Worm (Caenorhabditis elegans): ENCODE data around the gene F35C11.5.

F35C11.5 gene

DNA sequence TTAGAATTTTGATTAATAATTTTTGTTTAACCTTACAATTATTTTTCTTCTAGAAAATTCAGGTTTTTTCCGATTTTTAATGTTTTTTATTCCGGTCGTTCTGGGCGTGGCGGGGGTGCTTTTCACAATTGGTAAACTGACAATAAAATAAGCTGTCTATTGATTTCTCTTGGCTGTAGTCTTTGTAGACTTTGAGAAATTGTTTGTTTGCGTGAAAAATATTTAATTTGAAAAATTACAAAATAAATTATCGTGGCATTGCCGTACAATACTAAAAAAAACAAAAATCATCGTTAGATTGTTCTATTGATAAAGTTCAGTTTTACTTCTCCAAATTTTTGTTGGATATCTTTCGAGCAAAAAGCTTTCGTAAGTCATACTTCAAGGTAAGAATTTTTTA is 7.1 kb upstream of the F35C11.5 start, which contains the start of gene F35C11.3:
F35C11.3 (plus strand) TSS at position 301 of the 400 bp plus-strand sequence.
- no peak for TF ChIP-seq ztf-29 (GFP tag; IDR thresholded peaks at IDR 0.05)
- TF ChIP-seq ztf-23 (GFP tag; IDR thresholded peaks at IDR 0.05): no peak
- TF ChIP-seq flt-1 (GFP tag; IDR thresholded peaks at IDR 0.05): no peak
- no peak for TF ChIP-seq cog-1 (tag; optimal IDR thresholded peaks at IDR 0.05)
- no peak for TF ChIP-seq ref-1 (GFP tag; conservative IDR thresholded peaks at IDR 0.05)
- no peak for TF ChIP-seq tab-1 (GFP tag; IDR thresholded peaks at IDR 0.05)
- TF ChIP-seq klf-2 (GFP tag; conservative IDR thresholded peaks at IDR 0.05): no peak
- TF ChIP-seq T22C8.4 (GFP tag; IDR thresholded peaks at IDR 0.05): no peak
- TF ChIP-seq med-1 (GFP tag; optimal IDR thresholded peaks at IDR 0.05; ENCODE audit: insufficient read depth): no peak

DNA sequence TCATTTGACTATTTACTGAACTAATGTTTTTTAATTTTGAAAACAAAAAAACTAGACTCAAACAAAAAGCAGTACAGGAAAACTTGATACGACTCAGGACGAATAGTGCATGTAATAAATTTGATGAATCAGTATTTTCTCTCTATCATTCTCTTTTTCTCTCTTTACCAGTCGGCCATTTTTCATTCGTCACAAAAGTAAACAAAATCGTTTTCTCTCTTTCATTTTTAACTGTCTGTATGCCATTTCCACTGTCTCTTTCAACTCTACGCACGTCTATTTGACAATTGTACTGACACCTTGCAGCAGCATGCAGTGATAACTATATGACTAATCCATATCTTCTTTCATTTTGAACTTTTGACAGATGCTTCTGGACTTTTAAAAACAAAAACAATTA is 4.8 kb upstream of the F35C11.5 start, which contains the start of the genes F35C11.2 and F35C11.4:
F35C11.2 (minus strand) TSS at position 90 of the 400 bp plus-strand sequence.
F35C11.4 (plus strand) TSS at position 260 of the 400 bp plus-strand sequence.
- TF ChIP-seq klf-2 (GFP tag; conservative IDR thresholded peaks at IDR 0.05) (no peak), tab-1 (GFP tag; IDR thresholded peaks at IDR 0.05) (no peak), ztf-29 (GFP tag; IDR thresholded peaks at IDR 0.05) (no peak), ztf-23 (GFP tag; IDR thresholded peaks at IDR 0.05) (no peak), ref-1 (GFP tag; conservative IDR thresholded peaks at IDR 0.05) (no peak), flt-1 (GFP tag; IDR thresholded peaks at IDR 0.05) (no peak), cog-1 (tag; optimal IDR thresholded peaks at IDR 0.05) (no peak), med-1 (GFP tag; optimal IDR thresholded peaks at IDR 0.05; ENCODE audit: insufficient read depth) (no peak), T22C8.4 (GFP tag; IDR thresholded peaks at IDR 0.05) (no peak)

DNA sequence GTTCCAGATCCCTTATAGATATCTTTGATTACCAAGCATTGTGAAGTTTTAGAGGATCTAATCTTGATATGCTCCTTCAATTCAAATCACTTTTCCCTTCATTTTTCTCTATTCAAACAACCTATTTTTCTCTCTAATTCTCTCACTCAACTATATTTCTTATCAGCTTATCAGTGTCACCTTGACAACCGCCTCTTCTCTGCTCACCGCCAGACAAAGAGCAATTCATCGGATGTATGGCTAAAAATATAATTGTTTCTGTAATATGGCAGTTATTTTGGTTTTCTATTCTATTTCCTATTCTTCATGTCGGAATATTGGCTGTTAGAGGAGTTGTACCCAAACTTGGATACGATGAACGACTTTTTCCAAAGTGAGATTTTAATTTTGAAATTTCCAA is 3.8 kb upstream of the F35C11.5 start:
- no peak for TF ChIP-seq med-1 (GFP tag; optimal IDR thresholded peaks at IDR 0.05; ENCODE audit: insufficient read depth)
- no peak for TF ChIP-seq tab-1 (GFP tag; IDR thresholded peaks at IDR 0.05)
- TF ChIP-seq flt-1 (GFP tag; IDR thresholded peaks at IDR 0.05): no peak
- no peak for TF ChIP-seq cog-1 (tag; optimal IDR thresholded peaks at IDR 0.05)
- TF ChIP-seq ztf-29 (GFP tag; IDR thresholded peaks at IDR 0.05): no peak
- TF ChIP-seq ztf-23 (GFP tag; IDR thresholded peaks at IDR 0.05): no peak
- TF ChIP-seq ref-1 (GFP tag; conservative IDR thresholded peaks at IDR 0.05): no peak
- no peak for TF ChIP-seq T22C8.4 (GFP tag; IDR thresholded peaks at IDR 0.05)

DNA sequence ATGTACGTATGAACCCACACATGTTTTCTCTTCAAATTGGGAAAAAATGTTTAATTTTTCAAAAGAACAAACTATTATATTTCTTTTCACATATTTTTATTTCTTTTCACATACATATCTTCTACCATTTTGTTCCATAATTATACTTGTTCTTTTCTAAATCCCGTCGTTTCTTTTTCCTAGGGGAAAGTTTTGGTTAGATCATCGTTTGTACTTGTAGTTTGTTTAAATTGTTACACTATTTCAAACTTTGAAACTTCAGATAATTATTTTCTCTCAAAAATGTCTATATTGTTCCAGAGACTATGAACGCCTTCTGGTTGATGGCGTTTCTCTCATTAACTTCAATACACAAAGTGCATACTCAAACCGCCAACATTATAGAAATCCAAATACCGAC is 2.5 kb downstream of the F35C11.5 start, which contains the start of gene F35C11.7:
F35C11.7 (plus strand) TSS at position 301 of the 400 bp plus-strand sequence.
- TF ChIP-seq ztf-23 (GFP tag; IDR thresholded peaks at IDR 0.05): no peak
- no peak for TF ChIP-seq cog-1 (tag; optimal IDR thresholded peaks at IDR 0.05)
- TF ChIP-seq T22C8.4 (GFP tag; IDR thresholded peaks at IDR 0.05): no peak
- TF ChIP-seq klf-2 (GFP tag; conservative IDR thresholded peaks at IDR 0.05): no peak

DNA sequence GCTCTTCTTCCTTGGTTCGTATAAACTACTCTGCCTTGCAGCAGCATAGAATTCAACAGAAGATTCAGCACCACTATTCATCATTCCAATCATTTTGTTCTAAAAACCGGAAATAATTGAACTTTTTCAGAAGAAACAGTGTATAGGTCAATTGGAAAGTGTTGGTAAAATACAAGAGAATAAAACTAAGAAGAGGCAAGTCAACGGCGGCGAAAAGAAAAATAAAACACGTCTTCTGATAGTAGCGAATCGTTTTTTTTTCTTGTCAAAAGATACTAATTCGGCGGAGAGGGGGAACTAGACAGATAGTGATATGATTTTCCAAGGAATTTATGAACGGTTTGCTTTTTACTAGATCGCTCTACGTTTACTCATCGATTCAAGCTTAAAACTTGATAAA is 5.5 kb downstream of the F35C11.5 start, which contains the start of gene F35C11.6:
F35C11.6 (minus strand) TSS at position 101 of the 400 bp plus-strand sequence.
- TF ChIP-seq cog-1 (tag; optimal IDR thresholded peaks at IDR 0.05) (no peak), tab-1 (GFP tag; IDR thresholded peaks at IDR 0.05) (no peak), T22C8.4 (GFP tag; IDR thresholded peaks at IDR 0.05) (no peak)

DNA sequence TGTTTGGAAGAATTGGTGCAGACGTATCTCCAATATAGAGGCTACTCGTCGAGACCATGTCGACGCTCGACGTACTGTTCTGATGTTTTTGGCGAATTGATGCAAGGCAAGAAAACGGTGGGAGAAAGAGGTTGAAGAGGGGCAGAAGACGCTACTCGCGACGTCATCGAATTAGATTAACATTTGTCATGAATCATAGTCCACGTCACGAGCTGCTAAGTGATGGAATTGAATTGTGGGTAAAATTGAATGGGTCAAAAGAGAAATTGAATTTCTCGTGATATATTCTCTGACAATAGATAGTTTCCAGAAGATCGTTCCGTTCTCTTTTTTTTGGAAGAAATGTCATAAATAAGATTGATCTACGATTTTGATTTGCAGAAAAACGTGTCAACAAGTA is 6.1 kb downstream of the F35C11.5 start:
- TF ChIP-seq ref-1 (GFP tag; conservative IDR thresholded peaks at IDR 0.05) (no peak), flt-1 (GFP tag; IDR thresholded peaks at IDR 0.05) (no peak)

DNA sequence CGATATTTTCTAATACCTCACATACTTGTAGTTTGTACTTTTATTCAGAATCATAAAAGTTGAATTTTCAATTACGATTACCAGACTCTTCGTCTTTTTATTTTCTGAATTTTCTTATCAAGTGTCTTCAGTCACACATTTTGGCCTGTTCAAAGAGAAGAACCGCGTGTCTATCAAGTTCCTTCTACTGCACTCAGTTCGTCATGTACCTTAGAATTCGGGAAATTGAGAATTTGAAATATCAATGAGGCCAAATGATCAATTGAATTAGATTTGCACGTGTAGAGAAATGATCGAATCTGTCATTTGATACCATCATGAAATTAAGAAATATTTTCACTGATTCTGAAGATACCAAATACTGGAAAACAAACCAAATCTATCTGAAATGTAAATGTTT is 10.0 kb downstream of the F35C11.5 start:
- TF ChIP-seq med-1 (GFP tag; optimal IDR thresholded peaks at IDR 0.05; ENCODE audit: insufficient read depth) (no peak), ref-1 (GFP tag; conservative IDR thresholded peaks at IDR 0.05) (no peak), T22C8.4 (GFP tag; IDR thresholded peaks at IDR 0.05) (no peak), ztf-23 (GFP tag; IDR thresholded peaks at IDR 0.05) (no peak), klf-2 (GFP tag; conservative IDR thresholded peaks at IDR 0.05) (no peak)

DNA sequence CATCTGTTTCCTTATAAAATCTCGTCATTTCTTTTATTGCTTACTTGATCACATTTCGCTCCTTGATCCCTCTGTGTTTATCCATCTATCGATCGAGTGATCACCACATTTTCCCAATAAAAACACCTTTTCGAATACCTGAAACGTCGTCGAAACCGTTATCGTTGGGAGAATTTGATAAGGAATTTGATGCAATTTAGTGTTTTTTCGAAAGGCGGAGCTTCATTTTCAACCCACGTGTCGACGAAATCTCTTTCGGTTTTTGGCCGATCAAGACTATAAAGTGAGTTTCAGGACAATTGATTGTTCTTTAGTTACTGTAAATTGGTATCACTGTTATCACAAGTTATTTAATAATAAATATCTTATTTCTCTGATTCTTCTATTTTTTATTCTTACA is 11.1 kb downstream of the F35C11.5 start, which contains the start of gene srdh-1:
srdh-1 (plus strand) TSS at position 43 of the 400 bp plus-strand sequence.
- TF ChIP-seq tab-1 (GFP tag; IDR thresholded peaks at IDR 0.05) (no peak), klf-2 (GFP tag; conservative IDR thresholded peaks at IDR 0.05) (no peak), flt-1 (GFP tag; IDR thresholded peaks at IDR 0.05) (no peak), ref-1 (GFP tag; conservative IDR thresholded peaks at IDR 0.05) (no peak), med-1 (GFP tag; optimal IDR thresholded peaks at IDR 0.05; ENCODE audit: insufficient read depth) (no peak), ztf-29 (GFP tag; IDR thresholded peaks at IDR 0.05) (no peak), cog-1 (tag; optimal IDR thresholded peaks at IDR 0.05) (no peak), ztf-23 (GFP tag; IDR thresholded peaks at IDR 0.05) (no peak), T22C8.4 (GFP tag; IDR thresholded peaks at IDR 0.05) (no peak)

DNA sequence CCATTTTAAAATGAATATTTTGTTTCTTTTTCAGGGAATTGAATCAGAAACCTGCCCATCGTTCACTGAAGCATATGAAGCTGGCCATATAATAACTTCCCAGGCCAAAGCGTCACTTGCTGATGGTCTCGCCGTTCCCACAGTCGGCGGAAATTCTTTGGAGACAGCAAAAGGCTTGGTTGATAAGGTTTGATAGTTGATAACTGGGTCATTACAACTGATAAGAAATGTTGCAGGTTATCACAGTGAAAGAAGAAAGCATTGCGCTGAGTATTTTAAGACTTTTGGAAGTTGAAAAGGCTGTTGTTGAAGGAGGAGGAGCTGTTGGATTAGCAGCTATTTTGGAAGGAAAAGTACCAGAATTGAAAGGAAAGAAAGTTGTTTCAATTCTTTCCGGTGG is 13.0 kb downstream of the F35C11.5 start:
- TF ChIP-seq tab-1 (GFP tag; IDR thresholded peaks at IDR 0.05): no peak

DNA sequence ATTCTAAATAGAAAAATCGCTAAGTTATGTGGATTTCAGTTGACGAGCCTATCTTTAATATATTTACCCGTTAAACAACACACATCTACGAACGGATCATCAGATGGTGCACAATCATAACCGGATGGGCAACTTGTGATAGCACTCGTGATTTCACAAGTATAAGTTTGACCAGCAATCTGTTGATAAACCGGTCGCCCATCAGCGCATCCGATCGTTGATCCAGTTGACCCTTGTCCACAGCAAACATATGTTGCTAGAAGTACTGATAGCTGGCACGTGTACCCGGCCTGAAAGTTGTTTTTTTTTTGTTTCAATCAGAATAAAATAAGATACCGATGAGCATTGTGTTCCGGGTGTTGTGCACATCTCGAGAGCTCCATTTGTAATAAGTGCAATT is 14.1 kb downstream of the F35C11.5 start:
- TF ChIP-seq ref-1 (GFP tag; conservative IDR thresholded peaks at IDR 0.05): no peak
- no peak for TF ChIP-seq T22C8.4 (GFP tag; IDR thresholded peaks at IDR 0.05)
- TF ChIP-seq ztf-29 (GFP tag; IDR thresholded peaks at IDR 0.05): no peak
- no peak for TF ChIP-seq cog-1 (tag; optimal IDR thresholded peaks at IDR 0.05)
- TF ChIP-seq ztf-23 (GFP tag; IDR thresholded peaks at IDR 0.05): no peak
- no peak for TF ChIP-seq tab-1 (GFP tag; IDR thresholded peaks at IDR 0.05)
- TF ChIP-seq flt-1 (GFP tag; IDR thresholded peaks at IDR 0.05): no peak
- TF ChIP-seq klf-2 (GFP tag; conservative IDR thresholded peaks at IDR 0.05): no peak
- TF ChIP-seq med-1 (GFP tag; optimal IDR thresholded peaks at IDR 0.05; ENCODE audit: insufficient read depth): no peak

DNA sequence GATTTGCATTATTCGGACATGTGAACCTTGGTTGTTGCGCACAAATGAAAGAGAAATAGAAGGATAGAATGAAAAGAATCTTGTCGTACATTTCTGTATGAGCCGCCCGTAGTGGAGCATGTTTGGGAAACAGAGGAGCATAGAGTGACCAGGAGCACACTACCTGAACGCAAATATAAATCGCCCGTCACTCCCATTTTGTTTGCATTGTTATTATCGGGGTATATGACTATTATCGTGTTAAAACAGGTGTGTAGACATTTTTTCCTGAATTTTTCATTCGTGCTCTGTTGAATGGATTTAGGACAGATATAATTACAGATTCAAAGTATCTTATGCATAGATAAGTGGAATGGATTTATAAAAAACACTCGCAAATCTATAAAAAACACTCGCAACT is 15.8 kb downstream of the F35C11.5 start, which contains the start of gene K01C8.2:
K01C8.2 (minus strand) TSS at position 101 of the 400 bp plus-strand sequence.
- TF ChIP-seq flt-1 (GFP tag; IDR thresholded peaks at IDR 0.05) (no peak), cog-1 (tag; optimal IDR thresholded peaks at IDR 0.05) (no peak), ztf-23 (GFP tag; IDR thresholded peaks at IDR 0.05) (no peak), ref-1 (GFP tag; conservative IDR thresholded peaks at IDR 0.05) (no peak), med-1 (GFP tag; optimal IDR thresholded peaks at IDR 0.05; ENCODE audit: insufficient read depth) (no peak), klf-2 (GFP tag; conservative IDR thresholded peaks at IDR 0.05) (no peak), T22C8.4 (GFP tag; IDR thresholded peaks at IDR 0.05) (no peak), ztf-29 (GFP tag; IDR thresholded peaks at IDR 0.05) (no peak), tab-1 (GFP tag; IDR thresholded peaks at IDR 0.05) (no peak)
